Fruit fly (Drosophila melanogaster): Measurements from ENCODE around the gene MICU1.

- TF ChIP-seq CG34224 (GFP tag; IDR thresholded peaks at IDR 0.05; ENCODE audit: partially characterized antibody): no peak
- no peak for TF ChIP-seq CG13123 (GFP tag; optimal IDR thresholded peaks at IDR 0.05)
- no peak for TF ChIP-seq Awh (GFP tag; IDR thresholded peaks at IDR 0.05)
- peak; percentile 8 for TF ChIP-seq shn (GFP tag; optimal IDR thresholded peaks at IDR 0.05)
- no peak for TF ChIP-seq psq (GFP tag; optimal IDR thresholded peaks at IDR 0.05)
- TF ChIP-seq Poxn (GFP tag; IDR thresholded peaks at IDR 0.05): no peak
- peak; percentile 22 for TF ChIP-seq twi (tag; optimal IDR thresholded peaks at IDR 0.05)
- no peak for TF ChIP-seq CG7372 (GFP tag; IDR thresholded peaks at IDR 0.05)
Observed at dm6 chr2L:7219650-7220267, 37.7 kb downstream of the MICU1 start, which contains the start of gene CG13784.
